Fruit fly (Drosophila melanogaster) whole organism, pupa: Measurements from ENCODE around the gene Aasdh.
A peak's percentile ranks its signal among the peaks of the same experiment; 100 is the strongest.

Experiments
- CG34367 ChIP-seq: fragments of 200-800 bp; sonication (Bioruptor generic); optimal IDR thresholded peaks from 2 replicates; lab custom pipeline; 2018; ENCODE audit warnings: missing biosample characterization, mild to moderate bottlenecking, missing genetic modification characterization
- D1 ChIP-seq: fragments of 200-800 bp; sonication (Bioruptor generic); optimal IDR thresholded peaks from 2 replicates; lab custom pipeline; 2018; ENCODE audit warnings: missing biosample characterization, mild to moderate bottlenecking, missing genetic modification characterization, moderate library complexity

- TF ChIP-seq D1 (tag; lab: Kevin White, UChicago) = peak; percentile 0
- peak; percentile 61 for TF ChIP-seq CG34367 (tag; lab: Kevin White, UChicago)
These were observed 32.9 kb downstream of the Aasdh start for dm6 chr2L:8416350-8417046.
